Fruit fly (Drosophila melanogaster) whole organism, embryonic: ENCODE data around the gene Crg-1.
A peak's percentile ranks its signal among the peaks of the same experiment; 100 is the strongest.

Experiments
- Ada2b ChIP-seq: fragments of 200-800 bp; sonication (Bioruptor generic); IDR thresholded peaks from 2 replicates; pipeline ENCODE4 v1.3.6; 2022; ENCODE audit warnings: missing biosample characterization, missing genetic modification characterization
- Awh ChIP-seq: fragments of 200-800 bp; sonication (Bioruptor generic); IDR thresholded peaks from 2 replicates; pipeline ENCODE4, ENCODE4 v1.3.6; 2022; ENCODE audit warnings: missing biosample characterization, missing genetic modification characterization
- BEAF-32 ChIP-seq: fragments of 200-800 bp; sonication (Bioruptor generic); optimal IDR thresholded peaks from 3 replicates; lab custom pipeline; 2017; ENCODE audit warnings: missing biosample characterization, missing genetic modification characterization, mild to moderate bottlenecking, moderate library complexity, missing genetic modification reagents
- C15 ChIP-seq: fragments of 200-800 bp; sonication (Bioruptor generic); IDR thresholded peaks from 3 replicates; pipeline ENCODE4 v1.3.6; 2022; ENCODE audit warnings: missing biosample characterization, missing genetic modification characterization
- CG11560 ChIP-seq: fragments of 200-800 bp; sonication (Bioruptor generic); IDR thresholded peaks from 3 replicates; pipeline ENCODE4 v1.3.6; 2022; ENCODE audit warnings: missing biosample characterization, missing genetic modification characterization
- CG12155 ChIP-seq: fragments of 200-800 bp; sonication (Bioruptor generic); optimal IDR thresholded peaks from 3 replicates; lab custom pipeline; 2016; ENCODE audit warnings: missing biosample characterization, missing genetic modification characterization
- CG12299 ChIP-seq: fragments of 200-800 bp; sonication (Bioruptor generic); optimal IDR thresholded peaks from 2 replicates; lab custom pipeline; 2018; ENCODE audit warnings: missing biosample characterization, mild to moderate bottlenecking, missing genetic modification characterization
- CG12942 ChIP-seq: fragments of 200-800 bp; sonication (Bioruptor generic); optimal IDR thresholded peaks from 3 replicates; lab custom pipeline; 2016; ENCODE audit warnings: missing biosample characterization, missing genetic modification characterization
- CG14014 ChIP-seq: fragments of 200-800 bp; sonication (Bioruptor generic); IDR thresholded peaks from 2 replicates; pipeline ENCODE4 v1.3.6; 2022; ENCODE audit warnings: missing biosample characterization, missing genetic modification characterization
- CG34224 ChIP-seq: fragments of 200-800 bp; sonication (Bioruptor generic); IDR thresholded peaks from 3 replicates; pipeline ENCODE4 v1.3.6; 2022; ENCODE audit warnings: missing biosample characterization, missing genetic modification characterization; ENCODE audit not compliant: partially characterized antibody
- CG6175 ChIP-seq: fragments of 200-800 bp; sonication (Bioruptor generic); IDR thresholded peaks from 3 replicates; pipeline ENCODE4 v1.3.6; 2022; ENCODE audit warnings: missing biosample characterization, missing genetic modification characterization
- CG6654 ChIP-seq: fragments of 200-800 bp; sonication (Bioruptor generic); optimal IDR thresholded peaks from 2 replicates; lab custom pipeline; 2017; ENCODE audit warnings: missing biosample characterization, mild to moderate bottlenecking, missing genetic modification characterization
- CG6854 ChIP-seq: fragments of 200-800 bp; sonication (Bioruptor generic); optimal IDR thresholded peaks from 3 replicates; lab custom pipeline; 2017; ENCODE audit warnings: missing biosample characterization, mild to moderate bottlenecking, missing genetic modification characterization
- CG7987 ChIP-seq: fragments of 200-800 bp; sonication (Bioruptor generic); optimal IDR thresholded peaks from 2 replicates; lab custom pipeline; 2018; ENCODE audit warnings: missing biosample characterization, mild to moderate bottlenecking, missing genetic modification characterization, moderate library complexity
- CG8089 ChIP-seq: fragments of 200-800 bp; sonication (Bioruptor generic); optimal IDR thresholded peaks from 3 replicates; lab custom pipeline; 2016; ENCODE audit warnings: missing biosample characterization, missing genetic modification characterization
- Chrac-16 ChIP-seq: fragments of 200-800 bp; sonication (Bioruptor generic); optimal IDR thresholded peaks from 3 replicates; lab custom pipeline; 2016; ENCODE audit warnings: missing biosample characterization, missing genetic modification characterization
- Dip2 ChIP-seq: fragments of 200-800 bp; sonication (Bioruptor generic); IDR thresholded peaks from 2 replicates; pipeline ENCODE4 v1.3.6; 2022; ENCODE audit warnings: missing biosample characterization, missing genetic modification characterization
- Fer1 ChIP-seq: fragments of 200-800 bp; sonication (Bioruptor generic); optimal IDR thresholded peaks from 2 replicates; lab custom pipeline; 2017; ENCODE audit warnings: missing biosample characterization, mild to moderate bottlenecking, missing genetic modification characterization
- HHEX ChIP-seq: fragments of 200-800 bp; sonication (Bioruptor generic); optimal IDR thresholded peaks from 3 replicates; lab custom pipeline; 2017; ENCODE audit warnings: missing biosample characterization, mild to moderate bottlenecking, missing genetic modification characterization, missing genetic modification reagents
- HLH3B ChIP-seq: fragments of 200-800 bp; sonication (Bioruptor generic); IDR thresholded peaks from 2 replicates; pipeline ENCODE4 v1.3.6; 2022; ENCODE audit warnings: missing biosample characterization, missing genetic modification characterization
- HLH54F ChIP-seq: fragments of 200-800 bp; sonication (Bioruptor generic); optimal IDR thresholded peaks from 3 replicates; lab custom pipeline; 2016; ENCODE audit warnings: missing biosample characterization, missing genetic modification characterization
- Hey ChIP-seq: fragments of 200-800 bp; sonication (Bioruptor generic); optimal IDR thresholded peaks from 3 replicates; lab custom pipeline; 2018; ENCODE audit warnings: missing biosample characterization, mild to moderate bottlenecking, missing genetic modification characterization
- Hmr ChIP-seq: fragments of 200-800 bp; sonication (Bioruptor generic); optimal IDR thresholded peaks from 3 replicates; lab custom pipeline; 2017; ENCODE audit warnings: mild to moderate bottlenecking, missing biosample characterization, missing genetic modification reagents, missing genetic modification characterization
- Hmx ChIP-seq: fragments of 200-800 bp; sonication (Bioruptor generic); optimal IDR thresholded peaks from 2 replicates; lab custom pipeline; 2016; ENCODE audit warnings: missing biosample characterization, missing genetic modification characterization
- Hsf ChIP-seq: fragments of 200-800 bp; sonication (Bioruptor generic); optimal IDR thresholded peaks from 3 replicates; lab custom pipeline; 2016; ENCODE audit warnings: missing biosample characterization, missing genetic modification characterization
- Jarid2 ChIP-seq: fragments of 200-800 bp; sonication (Bioruptor generic); optimal IDR thresholded peaks from 3 replicates; lab custom pipeline; 2017; ENCODE audit warnings: mild to moderate bottlenecking, missing biosample characterization, missing genetic modification reagents, missing genetic modification characterization
- MESR4 ChIP-seq: fragments of 200-800 bp; sonication (Bioruptor generic); optimal IDR thresholded peaks from 2 replicates; lab custom pipeline; 2018; ENCODE audit warnings: missing biosample characterization, mild to moderate bottlenecking, missing genetic modification characterization, moderate library complexity
- MTF-1 ChIP-seq: fragments of 200-800 bp; sonication (Bioruptor generic); optimal IDR thresholded peaks from 2 replicates; lab custom pipeline; 2018; ENCODE audit warnings: missing biosample characterization, mild to moderate bottlenecking, missing genetic modification characterization, borderline replicate concordance
- Myb ChIP-seq: fragments of 200-800 bp; sonication (Bioruptor generic); optimal IDR thresholded peaks from 2 replicates; lab custom pipeline; 2016; ENCODE audit warnings: missing biosample characterization, missing genetic modification characterization
- PHDP ChIP-seq: fragments of 200-800 bp; sonication (Bioruptor generic); optimal IDR thresholded peaks from 3 replicates; lab custom pipeline; 2018; ENCODE audit warnings: missing biosample characterization, mild to moderate bottlenecking, missing genetic modification characterization, moderate library complexity
- Sox100B ChIP-seq: fragments of 200-800 bp; sonication (Bioruptor generic); optimal IDR thresholded peaks from 3 replicates; lab custom pipeline; 2018; ENCODE audit warnings: missing biosample characterization, mild to moderate bottlenecking, missing genetic modification characterization
- Tbp ChIP-seq: fragments of >200 bp; optimal IDR thresholded peaks from 2 replicates; lab custom pipeline; 2018; ENCODE audit warnings: missing biosample characterization, missing genetic modification characterization
- ab ChIP-seq: fragments of 200-800 bp; sonication (Bioruptor generic); optimal IDR thresholded peaks from 2 replicates; lab custom pipeline; 2016; ENCODE audit warnings: missing biosample characterization, missing genetic modification characterization
- ac ChIP-seq: fragments of 200-800 bp; sonication (Bioruptor generic); optimal IDR thresholded peaks from 3 replicates; lab custom pipeline; 2017; ENCODE audit warnings: missing biosample characterization, mild to moderate bottlenecking, missing genetic modification characterization
- ap ChIP-seq: fragments of 200-800 bp; sonication (Bioruptor generic); IDR thresholded peaks from 2 replicates; pipeline ENCODE4 v1.3.6; 2022; ENCODE audit warnings: missing biosample characterization, missing genetic modification characterization
- btn ChIP-seq: fragments of 200-800 bp; sonication (Bioruptor generic); optimal IDR thresholded peaks from 2 replicates; lab custom pipeline; 2016; ENCODE audit warnings: missing biosample characterization, missing genetic modification characterization
- eyg ChIP-seq: fragments of 200-800 bp; sonication (Bioruptor generic); optimal IDR thresholded peaks from 3 replicates; lab custom pipeline; 2016; ENCODE audit warnings: missing biosample characterization, missing genetic modification characterization
- fru ChIP-seq: fragments of >200 bp; optimal IDR thresholded peaks from 2 replicates; lab custom pipeline; 2017
- hth ChIP-seq: fragments of >200 bp; optimal IDR thresholded peaks from 2 replicates; lab custom pipeline; 2017; ENCODE audit warnings: inconsistent platforms
- kah ChIP-seq: fragments of 200-800 bp; sonication (Bioruptor generic); optimal IDR thresholded peaks from 2 replicates; lab custom pipeline; 2018; ENCODE audit warnings: missing biosample characterization, mild to moderate bottlenecking, missing genetic modification characterization
- luna ChIP-seq: fragments of 200-800 bp; sonication (Bioruptor generic); optimal IDR thresholded peaks from 2 replicates; lab custom pipeline; 2016; ENCODE audit warnings: missing biosample characterization, missing genetic modification characterization
- oc ChIP-seq: fragments of 200-800 bp; sonication (Bioruptor generic); optimal IDR thresholded peaks from 2 replicates; lab custom pipeline; 2018; ENCODE audit warnings: missing biosample characterization, mild to moderate bottlenecking, missing genetic modification characterization, moderate library complexity
- odd ChIP-seq: fragments of 200-800 bp; sonication (Bioruptor generic); optimal IDR thresholded peaks from 2 replicates; lab custom pipeline; 2017; ENCODE audit warnings: missing biosample characterization, mild to moderate bottlenecking, missing genetic modification characterization
- rib ChIP-seq: fragments of 200-800 bp; sonication (Bioruptor generic); IDR thresholded peaks from 2 replicates; pipeline ENCODE4 v1.3.6; 2022; ENCODE audit warnings: missing biosample characterization, missing genetic modification characterization
- sim ChIP-seq: fragments of 200-800 bp; sonication (Bioruptor generic); IDR thresholded peaks from 2 replicates; pipeline ENCODE4 v1.3.6; 2022; ENCODE audit warnings: missing biosample characterization, missing genetic modification characterization
- tll ChIP-seq, 2 experiments: fragments of 200-800 bp in 1 of 2; fragments of >200 bp in 1 of 2; sonication (Bioruptor generic) in 1 of 2; optimal IDR thresholded peaks; 2 replicates each; lab custom pipeline; 2017 to 2019; ENCODE audit warnings: missing biosample characterization in 2 of 2, missing genetic modification characterization in 2 of 2, mild to moderate bottlenecking in 1 of 2, moderate library complexity in 1 of 2
- tna ChIP-seq: fragments of 200-800 bp; sonication (Bioruptor generic); IDR thresholded peaks from 2 replicates; pipeline ENCODE4 v1.3.6; 2022; ENCODE audit warnings: missing biosample characterization, missing genetic modification characterization; ENCODE audit not compliant: partially characterized antibody
- vnd ChIP-seq: fragments of 200-800 bp; sonication (Bioruptor generic); IDR thresholded peaks from 3 replicates; pipeline ENCODE4 v1.3.6; 2022; ENCODE audit warnings: missing biosample characterization, missing genetic modification characterization; ENCODE audit not compliant: partially characterized antibody
- z ChIP-seq: fragments of 200-800 bp; sonication (Bioruptor generic); IDR thresholded peaks from 3 replicates; pipeline ENCODE4 v1.3.6; 2022; ENCODE audit warnings: missing biosample characterization, missing genetic modification characterization
- zf30C ChIP-seq: fragments of 200-800 bp; sonication (Bioruptor generic); optimal IDR thresholded peaks from 3 replicates; lab custom pipeline; 2018; ENCODE audit warnings: missing biosample characterization, mild to moderate bottlenecking, missing genetic modification characterization

Gene Crg-1

DNA sequence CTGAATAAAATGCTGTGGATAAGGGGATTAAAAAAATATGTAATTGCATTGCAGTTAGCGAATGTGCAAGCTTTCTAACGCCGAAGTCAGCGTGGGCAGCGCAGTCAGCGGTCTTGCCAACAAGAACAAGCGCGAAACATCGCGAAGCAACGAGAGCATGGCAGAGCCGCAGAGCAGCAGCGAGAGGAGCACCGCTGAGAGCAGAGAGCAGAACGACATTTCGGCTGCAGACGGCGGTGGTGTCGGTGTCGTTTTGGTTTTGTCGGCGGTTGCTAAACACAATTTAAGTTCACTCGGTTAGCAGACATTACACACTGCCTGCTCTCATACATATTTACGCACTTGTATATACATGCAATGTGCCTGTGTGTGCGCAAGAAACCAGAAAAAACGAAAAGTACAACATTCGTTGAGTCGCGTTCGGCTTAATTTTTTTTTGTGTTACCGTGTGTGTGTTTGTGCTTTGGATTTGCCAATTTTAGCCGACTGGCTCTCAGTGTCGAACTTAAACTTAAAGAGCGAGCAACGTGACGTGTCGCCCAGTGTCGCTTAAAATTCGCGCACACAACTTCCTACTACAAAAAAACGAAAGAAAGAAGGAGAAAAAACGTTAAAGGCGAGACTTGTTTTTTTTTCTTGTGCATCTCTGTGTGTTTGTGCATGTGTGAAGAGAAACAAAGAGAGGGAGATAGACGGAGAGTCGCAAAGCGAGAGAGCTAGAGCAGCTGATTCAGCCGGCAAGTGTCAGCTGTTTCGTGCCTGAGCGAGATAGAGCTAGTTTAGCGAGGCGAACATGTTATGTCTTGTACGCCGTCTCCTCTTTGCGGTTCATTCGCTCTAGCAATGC is 17.0 kb upstream of the Crg-1 start (continued):
- TF ChIP-seq CG11560 (tag; lab: Robert Waterston, UW) = no peak
- TF ChIP-seq ab (GFP tag; lab: Kevin White, UChicago) = no peak
- peak; percentile 83 for TF ChIP-seq CG12155 (GFP tag; lab: Kevin White, UChicago)
- no peak for TF ChIP-seq oc (tag; lab: Kevin White, UChicago)
- no peak for TF ChIP-seq hth (lab: Kevin White, UChicago)
- TF ChIP-seq Myb (GFP tag; lab: Kevin White, UChicago) = no peak
- 0 out of 2 replicates have a peak, but pooled peaks have one; percentile 10 for TF ChIP-seq Awh (GFP tag; lab: Robert Waterston, UW)
- TF ChIP-seq CG7987 (GFP tag; lab: Kevin White, UChicago) = no peak
- TF ChIP-seq ap (GFP tag; lab: Robert Waterston, UW) = no peak
- TF ChIP-seq CG34224 = peak; percentile 10; the same call in 1 of the 3 replicates
- TF ChIP-seq luna (GFP tag; lab: Kevin White, UChicago) = no peak
- TF ChIP-seq CG6654 = no peak
- TF ChIP-seq Hsf (GFP tag; lab: Kevin White, UChicago) = no peak
- no peak for TF ChIP-seq CG8089 (GFP tag; lab: Kevin White, UChicago)
- no peak for TF ChIP-seq Chrac-16
- TF ChIP-seq z = no peak
- TF ChIP-seq btn (GFP tag; lab: Kevin White, UChicago) = no peak
- no peak for TF ChIP-seq Hey
- TF ChIP-seq Fer1 (GFP tag; lab: Kevin White, UChicago) = peak; percentile 41
- TF ChIP-seq fru (lab: Kevin White, UChicago) = no peak
- no peak for TF ChIP-seq HLH3B (GFP tag; lab: Robert Waterston, UW)
- TF ChIP-seq CG12299 = peak; percentile 24
- TF ChIP-seq tll (GFP tag; optimal IDR thresholded peaks at IDR 0.05; lab: Kevin White, UChicago) = no peak
- TF ChIP-seq Jarid2 (GFP tag; lab: Kevin White, UChicago) = peak; percentile 61
- TF ChIP-seq HHEX (GFP tag; lab: Kevin White, UChicago) = no peak
- peak; percentile 7 for TF ChIP-seq PHDP (tag; lab: Kevin White, UChicago)
- peak; percentile 74; the same call in 1 of the 2 replicates for TF ChIP-seq rib (GFP tag; lab: Robert Waterston, UW)
- no peak; the same call in 1 of the 2 replicates for TF ChIP-seq CG14014
- TF ChIP-seq CG6854 (GFP tag; lab: Kevin White, UChicago) = no peak
- TF ChIP-seq Sox100B = no peak
- TF ChIP-seq Hmr (GFP tag; lab: Kevin White, UChicago) = peak; percentile 19
- no peak for TF ChIP-seq ac
- TF ChIP-seq vnd (GFP tag; lab: Robert Waterston, UW) = no peak
- TF ChIP-seq BEAF-32 = no peak
- TF ChIP-seq zf30C = peak; percentile 59
- TF ChIP-seq CG12942 (GFP tag; lab: Kevin White, UChicago) = no peak
- no peak for TF ChIP-seq Tbp (GFP tag; lab: Kevin White, UChicago)
- no peak for TF ChIP-seq Dip2
- no peak for TF ChIP-seq MTF-1 (GFP tag; lab: Kevin White, UChicago)
- TF ChIP-seq Ada2b (GFP tag; lab: Robert Waterston, UW) = no peak
- TF ChIP-seq eyg (GFP tag; lab: Kevin White, UChicago) = no peak
- TF ChIP-seq HLH54F = no peak
- no peak for TF ChIP-seq MESR4 (GFP tag; lab: Kevin White, UChicago)
- TF ChIP-seq odd (GFP tag; lab: Kevin White, UChicago) = no peak
- no peak for TF ChIP-seq sim (GFP tag; lab: Robert Waterston, UW)
- TF ChIP-seq kah (GFP tag; lab: Kevin White, UChicago) = no peak
- TF ChIP-seq CG6175 (GFP tag; lab: Robert Waterston, UW) = no peak
- no peak for TF ChIP-seq tna (GFP tag; lab: Robert Waterston, UW)
- TF ChIP-seq Hmx = no peak
- TF ChIP-seq C15 (GFP tag; lab: Robert Waterston, UW) = no peak
